Fruit fly (Drosophila melanogaster) whole organism, embryonic: ENCODE data around the gene CROT.

ENCODE experiments used
- CG11085 ChIP-seq: fragments of 200-800 bp; sonication (Bioruptor generic); IDR thresholded peaks from 2 replicates; pipeline ENCODE4 v1.3.6; 2022; ENCODE audit warnings: missing biosample characterization, missing genetic modification characterization
- sc ChIP-seq, 3 experiments: fragments of >200 bp in 2 of 3; fragments of 200-800 bp in 1 of 3; sonication (Bioruptor generic) in 1 of 3; optimal IDR thresholded peaks; 2 replicates in 2 of 3; 3 replicates in 1 of 3; lab custom pipeline; 2017; ENCODE audit warnings: mild to moderate bottlenecking in 1 of 3, missing biosample characterization in 1 of 3, missing genetic modification characterization in 1 of 3, missing genetic modification reagents in 1 of 3

DNA sequence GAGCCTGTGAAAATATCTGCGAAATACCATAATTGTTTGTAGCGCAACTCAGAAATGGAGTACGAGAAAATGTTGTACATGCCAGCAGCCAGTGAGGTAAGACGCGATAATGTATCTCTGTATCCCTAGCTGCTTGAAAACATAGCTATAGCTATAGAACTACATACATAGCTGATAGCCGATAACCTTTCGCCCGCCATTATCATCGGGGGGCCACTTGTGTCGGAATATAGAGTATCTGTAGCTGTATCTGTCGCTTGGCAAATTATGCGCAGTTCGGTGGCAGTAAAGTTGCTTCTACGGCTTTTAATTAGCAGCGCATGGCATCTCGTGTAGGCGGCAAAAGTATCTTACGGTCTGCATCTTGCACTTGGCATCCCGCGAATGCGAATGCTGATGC lies 30.5 kb upstream of the CROT start:
- TF ChIP-seq sc (optimal IDR thresholded peaks at IDR 0.05; lab: Kevin White, UChicago) (no peak), sc (GFP tag; optimal IDR thresholded peaks at IDR 0.05; lab: Kevin White, UChicago) (no peak), CG11085 (no peak)
